Worm (Caenorhabditis elegans): ENCODE results near the gene str-151.

ce11 chrV:16596102-16596501, 20.1 kb downstream of the str-151 start:
- TF ChIP-seq mep-1 (tag; optimal IDR thresholded peaks at IDR 0.05), result no peak
- no peak for TF ChIP-seq nhr-28 (tag; optimal IDR thresholded peaks at IDR 0.05)
- TF ChIP-seq elt-2 (tag; optimal IDR thresholded peaks at IDR 0.05), result no peak
- TF ChIP-seq pqm-1 (tag; optimal IDR thresholded peaks at IDR 0.05), result no peak
- TF ChIP-seq nhr-237 (tag; optimal IDR thresholded peaks at IDR 0.05), result no peak
- TF ChIP-seq lin-13 (GFP tag; optimal IDR thresholded peaks at IDR 0.05), result no peak
- TF ChIP-seq lsy-2 (tag; optimal IDR thresholded peaks at IDR 0.05), result no peak
- TF ChIP-seq ztf-4 (tag; optimal IDR thresholded peaks at IDR 0.05), result no peak
- TF ChIP-seq ztf-11 (tag; optimal IDR thresholded peaks at IDR 0.05), result no peak
- TF ChIP-seq nhr-47 (tag; optimal IDR thresholded peaks at IDR 0.05), result no peak
